Fruit fly (Drosophila melanogaster) Kc167 (cell line): ENCODE results near the gene kkv.

ENCODE experiments used
- Myc ChIP-seq: fragments of >200 bp; optimal IDR thresholded peaks from 2 replicates; lab custom pipeline; 2017; ENCODE audit warnings: missing external identifiers
- h ChIP-seq: fragments of >200 bp; optimal IDR thresholded peaks from 3 replicates; lab custom pipeline; 2018; ENCODE audit warnings: missing external identifiers
- psq ChIP-seq: fragments of >200 bp; optimal IDR thresholded peaks from 2 replicates; lab custom pipeline; 2017; ENCODE audit warnings: missing external identifiers

- TF ChIP-seq h (lab: Kevin White, UChicago) (no peak), psq (no peak), Myc (lab: Kevin White, UChicago) (no peak)
Observed at dm6 chr3R:5355135-5355493, 37.6 kb downstream of the kkv start.
